Worm (Caenorhabditis elegans): ENCODE results near the gene Y51A2A.4.
A peak's percentile ranks its signal among the peaks of the same experiment; 100 is the strongest.

Gene Y51A2A.4

DNA sequence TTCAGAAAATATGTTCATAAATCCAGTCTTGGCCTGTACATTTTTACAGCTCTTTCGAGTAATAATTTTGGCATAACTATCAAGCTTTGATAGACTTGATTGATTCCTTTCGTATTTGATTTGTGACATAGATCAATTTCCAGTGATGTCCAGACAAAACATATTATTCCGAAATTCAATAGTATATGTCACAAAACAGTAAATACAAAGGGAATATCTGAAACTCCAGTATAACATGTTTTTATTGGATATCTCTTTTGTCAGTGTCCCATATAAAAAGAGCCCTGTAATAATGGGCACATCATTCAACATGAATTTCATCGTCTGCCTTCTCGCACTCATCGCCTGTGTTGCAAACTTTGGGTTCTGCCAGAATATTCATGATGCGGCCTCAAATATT is at the start of gene Y51A2A.4:
TSS of gene Y51A2A.4 (plus strand) at position 301 of the 400 bp plus-strand sequence.
- TF ChIP-seq attf-5 (GFP tag; optimal IDR thresholded peaks at IDR 0.05) (no peak), gei-17 (GFP tag; optimal IDR thresholded peaks at IDR 0.05) (no peak)

ce11 chrV:18241328-18241727 is 49.4 kb upstream of the Y51A2A.4 start, which contains the start of gene R10E8.8:
Gene R10E8.8 (minus strand): TSS chrV:18241670.
- TF ChIP-seq ztf-18 (tag; optimal IDR thresholded peaks at IDR 0.05) (no peak), let-607 (tag; optimal IDR thresholded peaks at IDR 0.05) (peak in 1 of 2 experiments; percentile 5), bed-1 (GFP tag; IDR thresholded peaks at IDR 0.05) (no peak), ztf-25 (GFP tag; IDR thresholded peaks at IDR 0.05) (no peak), cebp-1 (GFP tag; IDR thresholded peaks at IDR 0.05) (no peak), cebp-1 (tag; optimal IDR thresholded peaks at IDR 0.05) (peak; percentile 14), nhr-80 (tag; optimal IDR thresholded peaks at IDR 0.05) (peak; percentile 65), ztf-3 (GFP tag; optimal IDR thresholded peaks at IDR 0.05) (no peak), F10E7.11 (tag; optimal IDR thresholded peaks at IDR 0.05) (no peak), attf-3 (GFP tag; conservative IDR thresholded peaks at IDR 0.05) (no peak), B0336.3 (GFP tag; IDR thresholded peaks at IDR 0.05) (no peak), fkh-3 (tag; optimal IDR thresholded peaks at IDR 0.05) (no peak), attf-5 (GFP tag; optimal IDR thresholded peaks at IDR 0.05) (peak; percentile 26), F55B11.4 (tag; optimal IDR thresholded peaks at IDR 0.05; ENCODE audit: borderline replicate concordance, insufficient read depth) (no peak), mcd-1 (GFP tag; IDR thresholded peaks at IDR 0.05) (peak; percentile 61; the same call in 1 of the 2 replicates), nhr-27 (tag; optimal IDR thresholded peaks at IDR 0.05) (no peak), Y79H2A.3 (GFP tag; conservative IDR thresholded peaks at IDR 0.05) (no peak)

ce11 chrV:18243227-18243626 is 47.5 kb upstream of the Y51A2A.4 start:
- TF ChIP-seq hmg-20 (GFP tag; IDR thresholded peaks at IDR 0.05) (no peak), hmg-1.2 (GFP tag; IDR thresholded peaks at IDR 0.05) (no peak), F10E7.11 (tag; optimal IDR thresholded peaks at IDR 0.05) (no peak), unc-62 (GFP tag; optimal IDR thresholded peaks at IDR 0.05) (no peak), F57C9.4 (tag; optimal IDR thresholded peaks at IDR 0.05) (no peak), die-1 (tag; optimal IDR thresholded peaks at IDR 0.05) (no peak), aptf-3 (GFP tag; IDR thresholded peaks at IDR 0.05) (no peak)

- no peak for TF ChIP-seq aptf-3 (GFP tag; IDR thresholded peaks at IDR 0.05)
- TF ChIP-seq nhr-80 (tag; optimal IDR thresholded peaks at IDR 0.05) = peak; percentile 57
These were observed 46.3 kb upstream of the Y51A2A.4 start for ce11 chrV:18244408-18244807.

DNA sequence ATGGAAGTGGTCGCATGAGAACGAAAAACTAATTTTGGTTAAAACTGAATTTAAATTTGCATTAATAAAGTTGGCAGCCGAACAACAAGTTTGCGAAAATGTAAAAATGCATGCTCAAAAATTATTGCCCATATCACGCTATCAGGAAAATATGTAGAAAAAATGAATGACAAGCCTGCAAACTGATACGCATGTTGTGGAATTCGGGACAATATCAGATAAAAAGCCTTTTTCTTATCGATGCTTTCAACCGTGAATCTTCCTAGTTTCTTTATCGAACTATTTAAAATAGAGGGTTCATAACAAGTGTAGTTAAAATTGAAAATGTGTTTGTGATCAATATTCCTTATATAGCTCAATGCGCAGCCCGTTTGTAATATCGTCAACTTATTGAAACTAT is 44.7 kb upstream of the Y51A2A.4 start:
- TF ChIP-seq madf-3 (GFP tag; IDR thresholded peaks at IDR 0.05) = no peak
- TF ChIP-seq B0336.3 (GFP tag; IDR thresholded peaks at IDR 0.05) = no peak
- TF ChIP-seq fkh-3 (tag; optimal IDR thresholded peaks at IDR 0.05) = no peak
- peak; percentile 31 for TF ChIP-seq nhr-80 (tag; optimal IDR thresholded peaks at IDR 0.05)
- no peak for TF ChIP-seq cebp-1 (GFP tag; IDR thresholded peaks at IDR 0.05)
- no peak for TF ChIP-seq cebp-1 (tag; optimal IDR thresholded peaks at IDR 0.05)
- no peak for TF ChIP-seq hmg-1.2 (GFP tag; IDR thresholded peaks at IDR 0.05)

ce11 chrV:18252239-18252638 is 38.5 kb upstream of the Y51A2A.4 start, which contains the start of gene R10E8.1:
Gene R10E8.1 (minus strand): TSS chrV:18252416.
- TF ChIP-seq F37B4.10 (GFP tag; IDR thresholded peaks at IDR 0.05) (no peak), F10E7.11 (tag; optimal IDR thresholded peaks at IDR 0.05) (no peak), madf-8 (GFP tag; conservative IDR thresholded peaks at IDR 0.05) (no peak), ceh-58 (GFP tag; IDR thresholded peaks at IDR 0.05) (no peak), K12H6.12 (tag; optimal IDR thresholded peaks at IDR 0.05) (no peak), ztf-6 (GFP tag; IDR thresholded peaks at IDR 0.05) (no peak), pbrm-1 (GFP tag; IDR thresholded peaks at IDR 0.05) (no peak), tbx-9 (tag; optimal IDR thresholded peaks at IDR 0.05; ENCODE audit: borderline replicate concordance) (no peak), rec-8 (tag; optimal IDR thresholded peaks at IDR 0.05) (no peak), tlf-1 (GFP tag; optimal IDR thresholded peaks at IDR 0.05) (no peak), egl-44 (GFP tag; IDR thresholded peaks at IDR 0.05) (no peak), unc-62 (GFP tag; optimal IDR thresholded peaks at IDR 0.05) (no peak)

All from whole organism, young adult.